Worm (Caenorhabditis elegans): ENCODE measurements around the gene oig-1.
A peak's percentile ranks its signal among the peaks of the same experiment; 100 is the strongest.

oig-1 gene

ce11 chrIII:6536945-6537568, 11.6 kb upstream of the oig-1 start, which contains the start of gene C09E7.4:
Gene C09E7.4 (minus strand): TSS chrIII:6536995.
- no peak for TF ChIP-seq ZK185.1 (tag; optimal IDR thresholded peaks at IDR 0.05; ENCODE audit: poor library complexity, severe bottlenecking)
- no peak for TF ChIP-seq snpc-1.3 (tag; optimal IDR thresholded peaks at IDR 0.05; ENCODE audit: insufficient read depth)
- TF ChIP-seq K12H6.12 (tag; optimal IDR thresholded peaks at IDR 0.05), result peak; percentile 18
- TF ChIP-seq ztf-25 (GFP tag; IDR thresholded peaks at IDR 0.05), result 0 out of 2 replicates have a peak, but pooled peaks have one; percentile 11
- TF ChIP-seq snpc-1.1 (tag; optimal IDR thresholded peaks at IDR 0.05; ENCODE audit: insufficient read depth), result no peak
- no peak for TF ChIP-seq Y53G8AR.9 (GFP tag; conservative IDR thresholded peaks at IDR 0.05)
- TF ChIP-seq snpc-4 (GFP tag; optimal IDR thresholded peaks at IDR 0.05), result no peak
- TF ChIP-seq snpc-4 (tag; optimal IDR thresholded peaks at IDR 0.05), result no peak
- no peak for TF ChIP-seq F52B5.7 (tag; optimal IDR thresholded peaks at IDR 0.05)
- TF ChIP-seq cebp-2 (GFP tag; IDR thresholded peaks at IDR 0.05), result no peak
- no peak for TF ChIP-seq aptf-3 (GFP tag; IDR thresholded peaks at IDR 0.05)
- TF ChIP-seq hsf-1 (GFP tag; IDR thresholded peaks at IDR 0.05), result no peak
- no peak for TF ChIP-seq ztf-26 (tag; optimal IDR thresholded peaks at IDR 0.05)

- TF ChIP-seq ztf-25 (GFP tag; IDR thresholded peaks at IDR 0.05) (no peak), mxl-1 (tag; optimal IDR thresholded peaks at IDR 0.05) (no peak), lin-54 (GFP tag; optimal IDR thresholded peaks at IDR 0.05) (no peak), nhr-179 (tag; optimal IDR thresholded peaks at IDR 0.05) (no peak), gei-17 (GFP tag; optimal IDR thresholded peaks at IDR 0.05) (no peak), snpc-3.4 (tag; optimal IDR thresholded peaks at IDR 0.05) (no peak), F37B4.10 (GFP tag; IDR thresholded peaks at IDR 0.05) (no peak), dpff-1 (tag; optimal IDR thresholded peaks at IDR 0.05) (no peak), F10E7.11 (tag; optimal IDR thresholded peaks at IDR 0.05) (no peak), pbrm-1 (GFP tag; IDR thresholded peaks at IDR 0.05) (no peak), attf-6 (GFP tag; IDR thresholded peaks at IDR 0.05) (no peak), chd-7 (tag; optimal IDR thresholded peaks at IDR 0.05) (no peak), ztf-3 (GFP tag; optimal IDR thresholded peaks at IDR 0.05) (no peak)
These were observed 7.2 kb upstream of the oig-1 start, which contains the start of gene srxa-5 for ce11 chrIII:6532647-6533046. Gene srxa-5 (plus strand): TSS chrIII:6532947.

ce11 chrIII:6531099-6531498, 5.6 kb upstream of the oig-1 start, which contains the start of gene C09E7.11:
Gene C09E7.11 (plus strand): TSS chrIII:6531399.
- TF ChIP-seq F37B4.10 (GFP tag; IDR thresholded peaks at IDR 0.05), result no peak
- TF ChIP-seq ztf-3 (GFP tag; optimal IDR thresholded peaks at IDR 0.05), result no peak
- TF ChIP-seq snpc-1.1 (tag; optimal IDR thresholded peaks at IDR 0.05; ENCODE audit: insufficient read depth), result no peak
- no peak for TF ChIP-seq madf-10 (tag; optimal IDR thresholded peaks at IDR 0.05)
- TF ChIP-seq sdz-38 (tag; optimal IDR thresholded peaks at IDR 0.05), result no peak
- no peak for TF ChIP-seq ceh-58 (GFP tag; IDR thresholded peaks at IDR 0.05)
- no peak for TF ChIP-seq nfya-1 (tag; optimal IDR thresholded peaks at IDR 0.05; ENCODE audit: borderline replicate concordance, insufficient read depth)
- no peak for TF ChIP-seq nfya-2 (GFP tag; IDR thresholded peaks at IDR 0.05)
- TF ChIP-seq hsf-1 (GFP tag; IDR thresholded peaks at IDR 0.05), result no peak

ce11 chrIII:6527902-6528301, 2.4 kb upstream of the oig-1 start, which contains the start of gene pqn-10:
Gene pqn-10 (plus strand): TSS chrIII:6528202.
- TF ChIP-seq atf-7 (tag; optimal IDR thresholded peaks at IDR 0.05) (no peak), snpc-1.3 (tag; optimal IDR thresholded peaks at IDR 0.05; ENCODE audit: insufficient read depth) (no peak), efl-1 (GFP tag; optimal IDR thresholded peaks at IDR 0.05) (no peak), mel-28 (tag; optimal IDR thresholded peaks at IDR 0.05; ENCODE audit: borderline replicate concordance) (no peak)
